Worm (Caenorhabditis elegans) whole organism, L4 larva: ENCODE results near the gene pitr-5.

Source experiments
- D1046.2 ChIP-seq: fragments of 200-800 bp; sonication (Bioruptor generic); IDR thresholded peaks from 2 replicates; pipeline ENCODE4 v1.3.6; 2022; ENCODE audit warnings: missing genetic modification characterization, missing compliant biosample characterization
- F10B5.3 ChIP-seq: sonication (generic microtip); optimal IDR thresholded peaks from 2 replicates; lab custom pipeline; 2016; ENCODE audit warnings: mild to moderate bottlenecking, missing genetic modification characterization, missing compliant biosample characterization
- F37D6.2 ChIP-seq: sonication (generic microtip); optimal IDR thresholded peaks from 2 replicates; lab custom pipeline; 2016; ENCODE audit warnings: mild to moderate bottlenecking, missing genetic modification characterization, missing compliant biosample characterization
- T20F7.1 ChIP-seq: fragments of 200-800 bp; sonication (Bioruptor generic); optimal IDR thresholded peaks from 2 replicates; lab custom pipeline; 2018; ENCODE audit warnings: mild to moderate bottlenecking, missing genetic modification characterization, missing compliant biosample characterization
- Y105C5A.15 ChIP-seq: fragments of 200-800 bp; sonication (Bioruptor generic); IDR thresholded peaks from 2 replicates; pipeline ENCODE4 v1.3.6; 2022; ENCODE audit warnings: missing genetic modification characterization, missing compliant biosample characterization
- Y48G9A.11 ChIP-seq: fragments of 200-800 bp; sonication (Bioruptor generic); IDR thresholded peaks from 2 replicates; pipeline ENCODE4 v1.3.6; 2022; ENCODE audit warnings: missing genetic modification reagents, missing genetic modification characterization, missing compliant biosample characterization
- Y5F2A.4 ChIP-seq: fragments of 200-800 bp; sonication (Bioruptor generic); optimal IDR thresholded peaks from 2 replicates; lab custom pipeline; 2018; ENCODE audit warnings: mild to moderate bottlenecking, missing genetic modification characterization, missing compliant biosample characterization
- Y75B8A.6 ChIP-seq: fragments of 200-800 bp; sonication (Bioruptor generic); IDR thresholded peaks from 2 replicates; pipeline ENCODE4 v1.3.6; 2022; ENCODE audit warnings: missing genetic modification reagents, missing genetic modification characterization, missing compliant biosample characterization
- ZK546.5 ChIP-seq, 2 experiments: sonication (generic microtip); optimal IDR thresholded peaks; 2 replicates each; lab custom pipeline; 2017; ENCODE audit warnings: missing biosample characterization in 2 of 2, missing genetic modification characterization in 2 of 2
- aly-2 ChIP-seq: sonication (generic microtip); optimal IDR thresholded peaks from 2 replicates; lab custom pipeline; 2018; ENCODE audit warnings: missing biosample characterization, missing genetic modification characterization
- arid-1 ChIP-seq: fragments of 200-800 bp; sonication (Bioruptor generic); conservative IDR thresholded peaks from 2 replicates; pipeline ENCODE4 v1.3.6; 2022; ENCODE audit warnings: missing genetic modification reagents, missing genetic modification characterization, missing compliant biosample characterization
- ceh-28 ChIP-seq: fragments of 150-350 bp; optimal IDR thresholded peaks from 2 replicates; lab custom pipeline; 2014; ENCODE audit warnings: missing biosample characterization, missing genetic modification reagents, missing genetic modification characterization
- ceh-32 ChIP-seq: sonication (generic microtip); optimal IDR thresholded peaks from 2 replicates; lab custom pipeline; 2016; ENCODE audit warnings: mild to moderate bottlenecking, missing genetic modification characterization, missing compliant biosample characterization; ENCODE audit not compliant: poor library complexity
- ceh-44 ChIP-seq: fragments of 200-800 bp; sonication (Bioruptor generic); IDR thresholded peaks from 2 replicates; pipeline ENCODE4 v1.3.6; 2022; ENCODE audit warnings: missing genetic modification reagents, missing genetic modification characterization, missing compliant biosample characterization
- ceh-82 ChIP-seq: sonication (generic microtip); optimal IDR thresholded peaks from 2 replicates; lab custom pipeline; 2017; ENCODE audit warnings: missing biosample characterization, missing genetic modification characterization
- cey-2 ChIP-seq: sonication (generic microtip); optimal IDR thresholded peaks from 3 replicates; lab custom pipeline; 2017; ENCODE audit warnings: missing genetic modification characterization, mild to moderate bottlenecking, missing compliant biosample characterization, antibody characterized with exemption, borderline replicate concordance; ENCODE audit not compliant: insufficient read depth
- daf-19 ChIP-seq: fragments of 200-800 bp; sonication (Bioruptor generic); conservative IDR thresholded peaks from 2 replicates; pipeline ENCODE4 v1.3.6; 2022; ENCODE audit warnings: missing genetic modification characterization, missing compliant biosample characterization
- dmd-6 ChIP-seq: fragments of 200-800 bp; sonication (Bioruptor generic); IDR thresholded peaks from 2 replicates; pipeline ENCODE4 v1.3.6; 2022; ENCODE audit warnings: missing genetic modification reagents, missing genetic modification characterization, missing compliant biosample characterization
- dmd-9 ChIP-seq: fragments of 200-800 bp; sonication (Bioruptor generic); IDR thresholded peaks from 2 replicates; pipeline ENCODE4 v1.3.6; 2022; ENCODE audit warnings: missing genetic modification reagents, missing genetic modification characterization, missing compliant biosample characterization
- duxl-1 ChIP-seq: sonication (generic microtip); optimal IDR thresholded peaks from 2 replicates; lab custom pipeline; 2016; ENCODE audit warnings: mild to moderate bottlenecking, missing genetic modification characterization, moderate library complexity, missing compliant biosample characterization; ENCODE audit not compliant: poor library complexity
- fkh-10 ChIP-seq: fragments of 150-350 bp; optimal IDR thresholded peaks from 2 replicates; lab custom pipeline; 2014; ENCODE audit warnings: missing biosample characterization, missing genetic modification reagents, missing genetic modification characterization
- fos-1 ChIP-seq: fragments of 150-350 bp; optimal IDR thresholded peaks from 2 replicates; lab custom pipeline; 2014; ENCODE audit warnings: missing biosample characterization, missing genetic modification characterization
- gei-8 ChIP-seq: fragments of 200-800 bp; sonication (Bioruptor generic); optimal IDR thresholded peaks from 2 replicates; lab custom pipeline; 2018; ENCODE audit warnings: mild to moderate bottlenecking, missing genetic modification characterization, missing compliant biosample characterization
- hlh-11 ChIP-seq: fragments of 200-800 bp; sonication (Bioruptor generic); optimal IDR thresholded peaks from 2 replicates; lab custom pipeline; 2018; ENCODE audit warnings: mild to moderate bottlenecking, missing genetic modification characterization, missing compliant biosample characterization
- lim-7 ChIP-seq: fragments of 200-800 bp; sonication (Bioruptor generic); IDR thresholded peaks from 2 replicates; pipeline ENCODE4 v1.3.6; 2022; ENCODE audit warnings: missing genetic modification characterization, missing compliant biosample characterization
- lin-1 ChIP-seq: fragments of 200-800 bp; sonication (Bioruptor generic); IDR thresholded peaks from 2 replicates; pipeline ENCODE4 v1.3.6; 2022; ENCODE audit warnings: missing genetic modification reagents, missing genetic modification characterization, missing compliant biosample characterization
- lin-15B ChIP-seq: fragments of 150-350 bp; sonication (generic microtip); optimal IDR thresholded peaks from 3 replicates; lab custom pipeline; 2014; ENCODE audit warnings: missing biosample characterization, missing genetic modification characterization
- lin-38 ChIP-seq: fragments of 200-800 bp; sonication (Bioruptor generic); IDR thresholded peaks from 2 replicates; pipeline ENCODE4 v1.3.6; 2022; ENCODE audit warnings: missing genetic modification reagents, missing genetic modification characterization, missing compliant biosample characterization
- lin-39 ChIP-seq: fragments of 150-350 bp; optimal IDR thresholded peaks from 2 replicates; lab custom pipeline; 2014; ENCODE audit warnings: missing biosample characterization, missing genetic modification reagents, missing genetic modification characterization
- madf-5 ChIP-seq, 2 experiments: fragments of 200-800 bp; sonication (Bioruptor generic); IDR thresholded peaks; 2 replicates each; pipeline ENCODE4 v1.3.6; 2022; ENCODE audit warnings: missing compliant biosample characterization in 2 of 2, missing genetic modification characterization in 2 of 2
- madf-9 ChIP-seq: fragments of 200-800 bp; sonication (Bioruptor generic); conservative IDR thresholded peaks from 2 replicates; pipeline ENCODE4 v1.3.6; 2022; ENCODE audit warnings: missing genetic modification reagents, missing genetic modification characterization, missing compliant biosample characterization
- mep-1 ChIP-seq: fragments of 150-350 bp; sonication (generic microtip); optimal IDR thresholded peaks from 3 replicates; lab custom pipeline; 2014; ENCODE audit warnings: missing biosample characterization, missing genetic modification characterization
- mxl-2 ChIP-seq: fragments of 200-800 bp; sonication (Bioruptor generic); conservative IDR thresholded peaks from 2 replicates; pipeline ENCODE4 v1.3.6; 2022; ENCODE audit warnings: missing genetic modification reagents, missing genetic modification characterization, missing compliant biosample characterization
- nhr-102 ChIP-seq: sonication (generic microtip); optimal IDR thresholded peaks from 2 replicates; lab custom pipeline; 2016; ENCODE audit warnings: mild to moderate bottlenecking, missing genetic modification characterization, moderate library complexity, missing compliant biosample characterization
- nhr-111 ChIP-seq: fragments of 200-800 bp; sonication (Bioruptor generic); optimal IDR thresholded peaks from 2 replicates; lab custom pipeline; 2018; ENCODE audit warnings: mild to moderate bottlenecking, missing genetic modification characterization, missing compliant biosample characterization
- nhr-41 ChIP-seq: fragments of 200-800 bp; sonication (Bioruptor generic); IDR thresholded peaks from 2 replicates; pipeline ENCODE4 v1.3.6; 2022; ENCODE audit warnings: missing genetic modification reagents, missing genetic modification characterization, missing compliant biosample characterization
- nhr-42 ChIP-seq: fragments of 200-800 bp; sonication (Bioruptor generic); IDR thresholded peaks from 2 replicates; pipeline ENCODE4 v1.3.6; 2022; ENCODE audit warnings: missing genetic modification characterization, missing compliant biosample characterization
- nhr-76 ChIP-seq: fragments of 150-350 bp; optimal IDR thresholded peaks from 2 replicates; lab custom pipeline; 2014; ENCODE audit warnings: missing biosample characterization, missing genetic modification characterization
- nhr-77 ChIP-seq: fragments of 150-350 bp; optimal IDR thresholded peaks from 2 replicates; lab custom pipeline; 2014; ENCODE audit warnings: missing biosample characterization, missing genetic modification characterization
- php-3 ChIP-seq: fragments of 200-800 bp; sonication (Bioruptor generic); IDR thresholded peaks from 2 replicates; pipeline ENCODE4 v1.3.6; 2022; ENCODE audit warnings: missing genetic modification reagents, missing genetic modification characterization, missing compliant biosample characterization
- rbr-2 ChIP-seq: sonication (generic microtip); optimal IDR thresholded peaks from 2 replicates; lab custom pipeline; 2016; ENCODE audit warnings: missing genotype, missing genetic modification characterization, missing compliant biosample characterization
- saeg-2 ChIP-seq: fragments of 200-800 bp; sonication (Bioruptor generic); IDR thresholded peaks from 2 replicates; pipeline ENCODE4 v1.3.6; 2022; ENCODE audit warnings: missing genetic modification reagents, missing genetic modification characterization, missing compliant biosample characterization
- set-16 ChIP-seq: fragments of 200-800 bp; sonication (Bioruptor generic); IDR thresholded peaks from 2 replicates; pipeline ENCODE4 v1.3.6; 2022; ENCODE audit warnings: missing genetic modification reagents, missing genetic modification characterization, missing compliant biosample characterization
- spr-3 ChIP-seq: fragments of 200-800 bp; sonication (Bioruptor generic); optimal IDR thresholded peaks from 2 replicates; lab custom pipeline; 2018; ENCODE audit warnings: mild to moderate bottlenecking, missing genetic modification characterization, missing compliant biosample characterization
- tra-1 ChIP-seq: fragments of 200-800 bp; sonication (Bioruptor generic); IDR thresholded peaks from 2 replicates; pipeline ENCODE4 v1.3.6; 2022; ENCODE audit warnings: missing genetic modification reagents, missing genetic modification characterization, missing compliant biosample characterization
- unc-130 ChIP-seq: sonication (generic microtip); optimal IDR thresholded peaks from 2 replicates; lab custom pipeline; 2016; ENCODE audit warnings: missing genetic modification reagents, missing genetic modification characterization, missing compliant biosample characterization
- unc-39 ChIP-seq: sonication (generic microtip); optimal IDR thresholded peaks from 2 replicates; lab custom pipeline; 2017; ENCODE audit warnings: missing biosample characterization, missing genetic modification characterization
- unc-62 ChIP-seq, 3 experiments: fragments of 150-350 bp in 1 of 3; sonication (generic microtip); optimal IDR thresholded peaks in 2 of 3; peaks in 1 of 3; 1 replicate in 1 of 3; 2 replicates in 2 of 3; lab custom pipeline; 2014 to 2017; ENCODE audit warnings: missing biosample characterization in 3 of 3, missing genetic modification characterization in 3 of 3, missing genetic modification reagents in 3 of 3, missing genotype in 1 of 3
- vab-7 ChIP-seq: fragments of 200-800 bp; sonication (Bioruptor generic); IDR thresholded peaks from 2 replicates; pipeline ENCODE4 v1.3.6; 2022; ENCODE audit warnings: missing genetic modification reagents, missing genetic modification characterization, missing compliant biosample characterization
- zfp-2 ChIP-seq: sonication (generic microtip); optimal IDR thresholded peaks from 2 replicates; lab custom pipeline; 2016; ENCODE audit warnings: mild to moderate bottlenecking, missing genetic modification characterization, missing compliant biosample characterization
- ztf-11 ChIP-seq: fragments of 150-350 bp; optimal IDR thresholded peaks from 2 replicates; lab custom pipeline; 2014; ENCODE audit warnings: missing biosample characterization, missing genetic modification characterization

Gene pitr-5

ce11 chrV:7198403-7198802 lies 13.8 kb downstream of the pitr-5 start:
- TF ChIP-seq saeg-2 (GFP tag; lab: Robert Waterston, UW) (no peak), unc-39 (no peak), lin-15B (no peak), ceh-28 (no peak), ZK546.5 (tag; optimal IDR thresholded peaks at IDR 0.05; lab: Kevin White, UChicago) (no peak), vab-7 (GFP tag; lab: Robert Waterston, UW) (no peak), nhr-76 (tag; lab: Kevin White, UChicago) (no peak), cey-2 (tag; lab: Kevin White, UChicago) (no peak), mep-1 (peak; percentile 61), F10B5.3 (peak; percentile 38), lin-39 (tag; lab: Kevin White, UChicago) (no peak), arid-1 (GFP tag; lab: Robert Waterston, UW) (peak; percentile 59; the same call in 1 of the 2 replicates), F37D6.2 (tag; lab: Kevin White, UChicago) (no peak), Y5F2A.4 (GFP tag; lab: Kevin White, UChicago) (no peak), daf-19 (GFP tag; lab: Robert Waterston, UW) (no peak), duxl-1 (tag; lab: Kevin White, UChicago) (peak; percentile 57), aly-2 (tag; lab: Kevin White, UChicago) (no peak), spr-3 (GFP tag; lab: Kevin White, UChicago) (no peak), nhr-102 (tag; lab: Kevin White, UChicago) (peak; percentile 63), ztf-11 (no peak), Y105C5A.15 (GFP tag; lab: Robert Waterston, UW) (no peak), lin-1 (GFP tag; lab: Robert Waterston, UW) (0 out of 2 replicates have a peak, but pooled peaks have one; percentile 28), unc-130 (peak; percentile 2), nhr-77 (tag; lab: Kevin White, UChicago) (peak; percentile 39), unc-62 (GFP tag; optimal IDR thresholded peaks at IDR 0.05 in 1 of 2; lab: Kevin White, UChicago) (peak in 1 of 2 experiments; percentile 72), unc-62 (tag; optimal IDR thresholded peaks at IDR 0.05; lab: Kevin White, UChicago) (no peak), php-3 (GFP tag; lab: Robert Waterston, UW) (peak; percentile 58), nhr-111 (GFP tag; lab: Kevin White, UChicago) (no peak), dmd-9 (no peak), gei-8 (GFP tag; lab: Kevin White, UChicago) (peak; percentile 23), Y48G9A.11 (GFP tag; lab: Robert Waterston, UW) (peak; percentile 48), set-16 (GFP tag; lab: Robert Waterston, UW) (no peak), hlh-11 (tag; lab: Kevin White, UChicago) (peak; percentile 71), mxl-2 (GFP tag; lab: Robert Waterston, UW) (no peak; the same call in 1 of the 2 replicates), ceh-82 (tag; lab: Kevin White, UChicago) (no peak), ceh-32 (no peak), ceh-44 (GFP tag; lab: Robert Waterston, UW) (no peak), zfp-2 (tag; lab: Kevin White, UChicago) (no peak), fos-1 (no peak), madf-9 (GFP tag; lab: Robert Waterston, UW) (no peak), fkh-10 (GFP tag; lab: Kevin White, UChicago) (no peak), tra-1 (GFP tag; lab: Robert Waterston, UW) (no peak), D1046.2 (GFP tag; lab: Robert Waterston, UW) (no peak), nhr-41 (0 out of 2 replicates have a peak, but pooled peaks have one; percentile 45), T20F7.1 (GFP tag; lab: Kevin White, UChicago) (peak; percentile 41), dmd-6 (GFP tag; lab: Robert Waterston, UW) (peak; percentile 73), lim-7 (GFP tag; lab: Robert Waterston, UW) (no peak), nhr-42 (GFP tag; lab: Robert Waterston, UW) (0 out of 2 replicates have a peak, but pooled peaks have one; percentile 10), Y75B8A.6 (GFP tag; lab: Robert Waterston, UW) (no peak), rbr-2 (no peak), madf-5 (GFP tag; IDR thresholded peaks at IDR 0.05; lab: Robert Waterston, UW) (no peak), lin-38 (GFP tag; lab: Robert Waterston, UW) (peak; percentile 51; the same call in 1 of the 2 replicates)
